Worm (Caenorhabditis elegans) whole organism, young adult: ENCODE data around the gene syd-9.

Experiments used
- C06A6.2 ChIP-seq: fragments of 200-800 bp; sonication (Bioruptor generic); conservative IDR thresholded peaks from 2 replicates; pipeline ENCODE4 v1.3.6; 2022; ENCODE audit warnings: missing genetic modification characterization, missing compliant biosample characterization
- F55B11.4 ChIP-seq: sonication (generic microtip); optimal IDR thresholded peaks from 2 replicates; lab custom pipeline; 2016; ENCODE audit warnings: missing compliant biosample characterization, missing genetic modification characterization, borderline replicate concordance; ENCODE audit not compliant: insufficient read depth
- attf-3 ChIP-seq: fragments of 200-800 bp; sonication (Bioruptor generic); conservative IDR thresholded peaks from 2 replicates; pipeline ENCODE4 v1.3.6; 2022; ENCODE audit warnings: missing genetic modification reagents, missing genetic modification characterization, missing compliant biosample characterization
- ccch-3 ChIP-seq: fragments of 200-800 bp; sonication (Bioruptor generic); optimal IDR thresholded peaks from 2 replicates; lab custom pipeline; 2018; ENCODE audit warnings: mild to moderate bottlenecking, missing genetic modification characterization, missing compliant biosample characterization
- die-1 ChIP-seq: sonication (generic microtip); optimal IDR thresholded peaks from 2 replicates; lab custom pipeline; 2016; ENCODE audit warnings: missing genotype, mild to moderate bottlenecking, missing genetic modification characterization, missing compliant biosample characterization
- hsf-1 ChIP-seq: fragments of 200-800 bp; sonication (Bioruptor generic); IDR thresholded peaks from 2 replicates; pipeline ENCODE4 v1.3.6; 2022; ENCODE audit warnings: missing genetic modification reagents, missing genetic modification characterization, missing compliant biosample characterization
- lin-35 ChIP-seq, 3 experiments: fragments of 150-350 bp in 2 of 3; sonication (generic microtip) in 1 of 3; optimal IDR thresholded peaks; 2 replicates each; lab custom pipeline; 2014 to 2018; ENCODE audit warnings: missing biosample characterization in 3 of 3, missing genetic modification characterization in 3 of 3, missing genetic modification reagents in 3 of 3
- nfyb-1 ChIP-seq: fragments of 200-800 bp; sonication (Bioruptor generic); IDR thresholded peaks from 2 replicates; pipeline ENCODE4 v1.3.6; 2022; ENCODE audit warnings: missing genetic modification reagents, missing genetic modification characterization, missing compliant biosample characterization
- nhr-90 ChIP-seq: sonication (generic microtip); optimal IDR thresholded peaks from 2 replicates; lab custom pipeline; 2016; ENCODE audit warnings: missing genotype, mild to moderate bottlenecking, missing genetic modification characterization, missing compliant biosample characterization
- unc-62 ChIP-seq: fragments of 150-350 bp; optimal IDR thresholded peaks from 2 replicates; lab custom pipeline; 2014; ENCODE audit warnings: missing biosample characterization, missing genetic modification reagents, missing genetic modification characterization
- ztf-26 ChIP-seq: sonication (generic microtip); optimal IDR thresholded peaks from 2 replicates; lab custom pipeline; 2017; ENCODE audit warnings: missing genetic modification characterization, missing compliant biosample characterization
- ztf-28 ChIP-seq: fragments of 200-800 bp; sonication (Bioruptor generic); IDR thresholded peaks from 2 replicates; pipeline ENCODE4 v1.3.6; 2022; ENCODE audit warnings: missing genetic modification reagents, missing genetic modification characterization, missing compliant biosample characterization

- TF ChIP-seq unc-62 (GFP tag; lab: Kevin White, UChicago) (no peak), nfyb-1 (GFP tag; lab: Robert Waterston, UW) (no peak), ztf-26 (tag; lab: Kevin White, UChicago) (no peak), hsf-1 (GFP tag; lab: Robert Waterston, UW) (no peak), F55B11.4 (tag; lab: Kevin White, UChicago) (no peak), ztf-28 (GFP tag; lab: Robert Waterston, UW) (no peak), die-1 (tag; lab: Kevin White, UChicago) (no peak), attf-3 (GFP tag; lab: Robert Waterston, UW) (no peak), ccch-3 (GFP tag; lab: Kevin White, UChicago) (no peak), lin-35 (GFP tag; optimal IDR thresholded peaks at IDR 0.05; lab: Kevin White, UChicago) (no peak), C06A6.2 (GFP tag; lab: Robert Waterston, UW) (no peak), nhr-90 (no peak)
Measured at ce11 chrX:7170575-7171297, 47.2 kb upstream of the syd-9 start, which contains the start of gene bar-1.
